Worm (Caenorhabditis elegans): ENCODE results near the gene tor-1.

Gene tor-1

ce11 chrIV:14033752-14034570, 48.4 kb upstream of the tor-1 start (continued):
- TF ChIP-seq unc-55 (GFP tag; optimal IDR thresholded peaks at IDR 0.05): peak; percentile 60
- peak; percentile 48 for TF ChIP-seq gmeb-1 (tag; optimal IDR thresholded peaks at IDR 0.05)
- no peak for TF ChIP-seq elt-3 (tag; optimal IDR thresholded peaks at IDR 0.05)
- no peak for TF ChIP-seq nhr-23 (tag; optimal IDR thresholded peaks at IDR 0.05)
- peak; percentile 77 for TF ChIP-seq sem-4 (tag; optimal IDR thresholded peaks at IDR 0.05)
- peak; percentile 87 for TF ChIP-seq mdl-1 (tag; optimal IDR thresholded peaks at IDR 0.05)
- no peak for TF ChIP-seq nhr-77 (tag; optimal IDR thresholded peaks at IDR 0.05)
- TF ChIP-seq ceh-16 (tag; optimal IDR thresholded peaks at IDR 0.05): peak; percentile 96

DNA sequence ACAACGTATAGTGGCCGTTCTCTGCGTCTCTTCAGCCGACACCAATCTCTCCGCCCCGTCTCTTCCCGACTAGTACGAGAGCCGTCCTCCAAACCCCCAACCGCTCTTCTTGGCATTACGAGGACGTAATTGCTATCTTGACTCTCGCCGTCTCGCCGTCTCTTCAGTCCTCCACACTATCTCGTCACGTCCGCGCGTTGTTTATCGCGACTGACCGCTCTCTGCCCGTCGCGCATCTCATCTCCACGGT, 47.8 kb upstream of the tor-1 start:
- peak; percentile 100 for TF ChIP-seq F13H6.1 (tag; optimal IDR thresholded peaks at IDR 0.05)
- no peak for TF ChIP-seq alr-1 (tag; optimal IDR thresholded peaks at IDR 0.05)
- peak; percentile 28 for TF ChIP-seq sem-4 (tag; optimal IDR thresholded peaks at IDR 0.05)
- TF ChIP-seq sma-9 (GFP tag; optimal IDR thresholded peaks at IDR 0.05): no peak
- TF ChIP-seq sma-9 (tag; optimal IDR thresholded peaks at IDR 0.05): peak; percentile 81

DNA sequence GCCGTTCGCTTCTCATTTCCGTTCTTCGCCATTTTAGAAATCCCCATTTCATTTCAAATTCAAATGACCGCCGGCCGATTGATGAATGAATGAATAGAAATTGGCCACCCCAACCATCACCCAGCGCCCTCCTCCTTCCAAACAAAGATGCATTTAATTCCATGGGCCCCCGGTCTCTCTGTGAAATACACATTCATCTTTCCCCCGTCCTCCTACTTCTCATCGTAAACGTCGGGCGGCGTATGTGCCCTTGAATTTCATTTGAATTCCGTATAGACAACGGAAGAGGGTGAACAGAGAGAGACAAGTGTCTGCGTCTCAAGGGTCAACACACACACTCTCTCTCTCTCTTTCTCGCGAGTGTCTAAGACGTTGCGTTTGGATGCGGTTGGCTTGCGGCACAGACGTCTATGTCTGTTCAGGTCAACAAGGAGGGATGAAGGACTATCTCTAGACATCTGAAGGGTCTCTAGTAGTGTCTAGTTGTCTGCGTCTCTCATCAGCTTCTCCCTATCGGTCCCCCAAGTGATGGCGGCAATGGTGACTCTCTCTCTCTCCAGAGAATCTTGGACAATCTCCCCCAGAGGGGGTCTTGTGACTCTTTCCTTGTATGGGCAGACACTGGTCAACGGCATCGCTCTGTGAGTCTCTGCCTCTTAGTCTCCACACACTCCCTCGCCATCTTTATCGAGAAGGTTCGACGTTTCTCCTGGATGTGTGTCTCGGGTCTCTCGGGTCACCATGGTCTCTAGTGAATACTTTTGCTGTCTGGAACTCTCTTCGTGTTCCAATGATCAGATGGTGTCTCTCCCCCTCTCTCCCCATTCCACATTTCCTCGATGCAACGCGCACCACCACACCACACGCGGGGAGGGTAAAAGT, 47.3 kb upstream of the tor-1 start:
- peak; percentile 78 to 81 for TF ChIP-seq lsy-2 (tag; optimal IDR thresholded peaks at IDR 0.05)
- TF ChIP-seq nhr-23 (tag; optimal IDR thresholded peaks at IDR 0.05): no peak
- TF ChIP-seq mbf-1 (tag; optimal IDR thresholded peaks at IDR 0.05): no peak
- TF ChIP-seq nhr-6 (tag; optimal IDR thresholded peaks at IDR 0.05): peak; percentile 70
- TF ChIP-seq nhr-129 (tag; optimal IDR thresholded peaks at IDR 0.05): peak; percentile 84
- peak; percentile 48 for TF ChIP-seq sma-9 (GFP tag; optimal IDR thresholded peaks at IDR 0.05)
- no peak for TF ChIP-seq sma-9 (tag; optimal IDR thresholded peaks at IDR 0.05)
- TF ChIP-seq ztf-4 (tag; optimal IDR thresholded peaks at IDR 0.05): peak; percentile 77
- TF ChIP-seq gmeb-1 (tag; optimal IDR thresholded peaks at IDR 0.05): peak; percentile 66
- no peak for TF ChIP-seq R02D3.7 (tag; optimal IDR thresholded peaks at IDR 0.05)
- peak; percentile 25 for TF ChIP-seq unc-55 (GFP tag; optimal IDR thresholded peaks at IDR 0.05)
- no peak for TF ChIP-seq nhr-12 (tag; optimal IDR thresholded peaks at IDR 0.05)
- TF ChIP-seq F13H6.1 (tag; optimal IDR thresholded peaks at IDR 0.05): no peak
- TF ChIP-seq snpc-4 (tag; optimal IDR thresholded peaks at IDR 0.05): peak; percentile 52
- no peak for TF ChIP-seq ceh-16 (tag; optimal IDR thresholded peaks at IDR 0.05)
- peak; percentile 60 for TF ChIP-seq Y55F3AM.14 (GFP tag; optimal IDR thresholded peaks at IDR 0.05)
- no peak for TF ChIP-seq nhr-11 (tag; optimal IDR thresholded peaks at IDR 0.05)
- peak; percentile 63 for TF ChIP-seq zag-1 (tag; optimal IDR thresholded peaks at IDR 0.05)
- peak; percentile 78 for TF ChIP-seq C34F6.9 (tag; optimal IDR thresholded peaks at IDR 0.05)
- TF ChIP-seq ztf-1 (GFP tag; conservative IDR thresholded peaks at IDR 0.05): no peak
- TF ChIP-seq sma-3 (GFP tag; optimal IDR thresholded peaks at IDR 0.05): peak; percentile 11
- TF ChIP-seq unc-62 (GFP tag; optimal IDR thresholded peaks at IDR 0.05): no peak
- peak; percentile 89 for TF ChIP-seq ama-1 (optimal IDR thresholded peaks at IDR 0.05)
- TF ChIP-seq dmd-4 (tag; optimal IDR thresholded peaks at IDR 0.05): peak; percentile 4
- TF ChIP-seq nhr-21 (tag; optimal IDR thresholded peaks at IDR 0.05): peak; percentile 75
- no peak for TF ChIP-seq aly-2 (tag; optimal IDR thresholded peaks at IDR 0.05)
- TF ChIP-seq skn-1 (tag; optimal IDR thresholded peaks at IDR 0.05): no peak
- TF ChIP-seq nhr-237 (tag; optimal IDR thresholded peaks at IDR 0.05): no peak
- peak; percentile 59 for TF ChIP-seq lin-13 (GFP tag; optimal IDR thresholded peaks at IDR 0.05)
- no peak for TF ChIP-seq nhr-77 (tag; optimal IDR thresholded peaks at IDR 0.05)
- TF ChIP-seq egl-27 (tag; optimal IDR thresholded peaks at IDR 0.05): no peak
- TF ChIP-seq nhr-10 (tag; optimal IDR thresholded peaks at IDR 0.05): no peak
- TF ChIP-seq mab-5 (tag; optimal IDR thresholded peaks at IDR 0.05): no peak
- TF ChIP-seq alr-1 (tag; optimal IDR thresholded peaks at IDR 0.05): no peak
- no peak for TF ChIP-seq elt-1 (tag; optimal IDR thresholded peaks at IDR 0.05)
- no peak for TF ChIP-seq elt-3 (tag; optimal IDR thresholded peaks at IDR 0.05)
- TF ChIP-seq ceh-82 (tag; optimal IDR thresholded peaks at IDR 0.05): no peak
- peak; percentile 69 for TF ChIP-seq ztf-11 (tag; optimal IDR thresholded peaks at IDR 0.05)
- TF ChIP-seq lin-11 (tag; optimal IDR thresholded peaks at IDR 0.05): peak; percentile 42
- TF ChIP-seq sem-4 (tag; optimal IDR thresholded peaks at IDR 0.05): no peak
- TF ChIP-seq lin-39 (tag; optimal IDR thresholded peaks at IDR 0.05): peak; percentile 13
- no peak for TF ChIP-seq peb-1 (tag; optimal IDR thresholded peaks at IDR 0.05)
- TF ChIP-seq crh-2 (tag; optimal IDR thresholded peaks at IDR 0.05): peak; percentile 60
- TF ChIP-seq mdl-1 (tag; optimal IDR thresholded peaks at IDR 0.05): peak in 1 of 2 experiments; percentile 67
- peak; percentile 66 for TF ChIP-seq fos-1 (tag; optimal IDR thresholded peaks at IDR 0.05)
- peak; percentile 41 for TF ChIP-seq blmp-1 (tag; optimal IDR thresholded peaks at IDR 0.05; ENCODE audit: insufficient read depth)

All from whole organism, L2 larva.